Fruit fly (Drosophila melanogaster): Measurements from ENCODE around the gene Muc4B.

dm6 chrX:4212725-4213124 lies 33.2 kb downstream of the Muc4B start, which contains the start of gene CG43288:
- no peak for TF ChIP-seq Pif1A (GFP tag; optimal IDR thresholded peaks at IDR 0.05)
- no peak for TF ChIP-seq gl (tag; optimal IDR thresholded peaks at IDR 0.05)
- TF ChIP-seq rn (GFP tag; IDR thresholded peaks at IDR 0.05), result no peak
- TF ChIP-seq Snoo (tag; optimal IDR thresholded peaks at IDR 0.05), result no peak
- no peak for TF ChIP-seq fd96Ca (GFP tag; IDR thresholded peaks at IDR 0.05)

Data from whole organism, pupa.